Fruit fly (Drosophila melanogaster): ENCODE measurements around the gene Src64B.

DNA sequence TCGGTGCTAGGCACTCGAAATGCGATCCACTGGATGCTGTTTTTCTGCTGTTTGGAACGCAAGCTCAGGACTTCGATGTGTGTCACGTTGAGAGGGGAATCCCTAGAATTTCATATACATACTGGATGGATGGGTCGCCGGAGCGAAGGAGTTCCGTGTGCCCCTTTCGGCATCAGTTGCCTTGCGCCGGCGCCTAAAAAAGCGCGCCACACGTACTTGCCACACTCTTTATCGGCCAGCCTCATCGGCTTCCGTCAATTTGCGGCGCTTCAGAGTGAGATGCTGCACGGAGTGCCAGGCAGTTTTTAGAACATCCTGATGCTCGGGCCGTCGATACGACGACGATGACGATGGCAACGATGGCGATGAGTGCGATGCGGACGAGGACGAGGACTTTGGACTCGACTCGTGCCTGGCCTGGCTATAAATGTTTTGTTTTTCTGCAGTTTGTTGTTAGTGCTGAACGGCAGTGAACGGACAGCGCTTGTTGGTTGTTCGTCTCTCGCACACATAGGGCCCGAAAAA is 69.1 kb downstream of the Src64B start:
- TF ChIP-seq CG4496 (GFP tag; IDR thresholded peaks at IDR 0.05) (no peak), CG34367 (tag; optimal IDR thresholded peaks at IDR 0.05) (no peak)
